Worm (Caenorhabditis elegans): ENCODE data around the gene otub-1.

DNA sequence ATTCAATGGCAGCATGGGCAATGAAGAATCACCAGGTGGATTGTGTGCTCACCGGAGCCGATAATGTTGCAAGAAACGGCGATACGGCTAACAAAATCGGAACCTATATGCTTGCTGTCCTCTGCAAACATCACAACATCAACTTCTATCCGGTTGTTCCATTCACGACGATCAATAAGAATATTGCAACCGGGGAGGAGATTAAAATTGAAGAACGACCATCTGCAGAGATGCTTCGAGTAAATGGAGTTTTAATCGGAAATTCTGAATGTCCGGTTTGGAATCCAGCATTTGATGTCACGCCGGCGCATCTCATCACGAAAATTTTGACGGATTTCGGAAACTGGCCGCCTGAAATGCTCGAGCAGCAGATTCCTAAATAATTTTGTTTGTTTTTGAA is 17.6 kb downstream of the otub-1 start:
- TF ChIP-seq pha-4 (tag; optimal IDR thresholded peaks at IDR 0.05) (no peak), nhr-76 (tag; optimal IDR thresholded peaks at IDR 0.05) (no peak), ztf-11 (tag; optimal IDR thresholded peaks at IDR 0.05) (no peak), ces-1 (GFP tag; optimal IDR thresholded peaks at IDR 0.05) (no peak), nhr-28 (tag; optimal IDR thresholded peaks at IDR 0.05) (no peak), unc-62 (GFP tag; optimal IDR thresholded peaks at IDR 0.05) (no peak), snpc-4 (tag; optimal IDR thresholded peaks at IDR 0.05) (no peak), nhr-12 (tag; optimal IDR thresholded peaks at IDR 0.05) (no peak), mab-5 (tag; optimal IDR thresholded peaks at IDR 0.05) (no peak), unc-39 (tag; optimal IDR thresholded peaks at IDR 0.05) (no peak), nhr-237 (tag; optimal IDR thresholded peaks at IDR 0.05) (no peak)
